Fruit fly (Drosophila melanogaster) whole organism, adult: ENCODE measurements around the gene CG15347.
A peak's percentile ranks its signal among the peaks of the same experiment; 100 is the strongest.

Source experiments
- CG11617 ChIP-seq: fragments of 200-800 bp; sonication (Bioruptor generic); optimal IDR thresholded peaks from 2 replicates; lab custom pipeline; 2017; ENCODE audit warnings: mild to moderate bottlenecking, missing biosample characterization, missing genetic modification reagents, missing genetic modification characterization
- CG14711 ChIP-seq: fragments of 200-800 bp; sonication (Bioruptor generic); optimal IDR thresholded peaks from 2 replicates; lab custom pipeline; 2018; ENCODE audit warnings: missing biosample characterization, mild to moderate bottlenecking, missing genetic modification characterization, moderate library complexity
- CG1620 ChIP-seq: fragments of 200-800 bp; sonication (Bioruptor generic); optimal IDR thresholded peaks from 2 replicates; lab custom pipeline; 2016; ENCODE audit warnings: missing biosample characterization, missing genetic modification characterization
- CG33017 ChIP-seq: fragments of 200-800 bp; sonication (Bioruptor generic); optimal IDR thresholded peaks from 2 replicates; lab custom pipeline; 2018; ENCODE audit warnings: missing biosample characterization, mild to moderate bottlenecking, missing genetic modification characterization, moderate library complexity
- CG7045 ChIP-seq: fragments of 200-800 bp; sonication (Bioruptor generic); optimal IDR thresholded peaks from 2 replicates; lab custom pipeline; 2017; ENCODE audit warnings: missing biosample characterization, mild to moderate bottlenecking, missing genetic modification characterization
- CG7101 ChIP-seq: fragments of 200-800 bp; sonication (Bioruptor generic); optimal IDR thresholded peaks from 2 replicates; lab custom pipeline; 2018; ENCODE audit warnings: missing biosample characterization, mild to moderate bottlenecking, missing genetic modification characterization, moderate library complexity
- Crg-1 ChIP-seq: fragments of 200-800 bp; sonication (Bioruptor generic); optimal IDR thresholded peaks from 2 replicates; lab custom pipeline; 2016; ENCODE audit warnings: missing biosample characterization, missing genetic modification characterization
- Hr96 ChIP-seq: fragments of 200-800 bp; sonication (Bioruptor generic); optimal IDR thresholded peaks from 2 replicates; lab custom pipeline; 2016; ENCODE audit warnings: missing biosample characterization, missing genetic modification characterization
- Mnt ChIP-seq: fragments of 200-800 bp; sonication (Bioruptor generic); optimal IDR thresholded peaks from 2 replicates; lab custom pipeline; 2016; ENCODE audit warnings: missing biosample characterization, mild to moderate bottlenecking, missing genetic modification characterization
- bab1 ChIP-seq: fragments of 200-800 bp; sonication (Bioruptor generic); optimal IDR thresholded peaks from 3 replicates; lab custom pipeline; 2019; ENCODE audit warnings: missing biosample characterization, mild to moderate bottlenecking, missing genetic modification characterization, moderate library complexity
- kay ChIP-seq: fragments of 200-800 bp; sonication (Bioruptor generic); peaks from one replicate; lab custom pipeline; 2016; ENCODE audit warnings: missing biosample characterization, missing genetic modification characterization, borderline replicate concordance
- pad ChIP-seq: fragments of 200-800 bp; sonication (Bioruptor generic); optimal IDR thresholded peaks from 3 replicates; lab custom pipeline; 2017; ENCODE audit warnings: missing biosample characterization, missing genetic modification characterization, mild to moderate bottlenecking, moderate library complexity, missing genetic modification reagents
- tj ChIP-seq: fragments of 200-800 bp; sonication (Bioruptor generic); optimal IDR thresholded peaks from 3 replicates; lab custom pipeline; 2017; ENCODE audit warnings: missing biosample characterization, mild to moderate bottlenecking, missing genetic modification characterization, moderate library complexity
- toe ChIP-seq: fragments of 200-800 bp; sonication (Bioruptor generic); optimal IDR thresholded peaks from 2 replicates; lab custom pipeline; 2016; ENCODE audit warnings: missing biosample characterization, missing genetic modification characterization

- no peak for TF ChIP-seq kay
- TF ChIP-seq CG14711 (tag; lab: Kevin White, UChicago): peak; percentile 49
- no peak for TF ChIP-seq Crg-1 (GFP tag; lab: Kevin White, UChicago)
- no peak for TF ChIP-seq Mnt (GFP tag; lab: Kevin White, UChicago)
- no peak for TF ChIP-seq Hr96
- TF ChIP-seq CG1620: peak; percentile 55
- peak; percentile 52 for TF ChIP-seq CG7101 (tag; lab: Kevin White, UChicago)
- peak; percentile 15 for TF ChIP-seq pad
- no peak for TF ChIP-seq CG11617 (GFP tag; lab: Kevin White, UChicago)
- TF ChIP-seq bab1 (GFP tag; lab: Kevin White, UChicago): peak; percentile 82
- TF ChIP-seq CG7045 (GFP tag; lab: Kevin White, UChicago): no peak
- TF ChIP-seq CG33017: no peak
- no peak for TF ChIP-seq toe
- no peak for TF ChIP-seq tj (GFP tag; lab: Kevin White, UChicago)
These were observed 5.6 kb downstream of the CG15347 start, which contains the start of gene org-1 for dm6 chrX:8455019-8455555.
